Worm (Caenorhabditis elegans): ENCODE data around the gene Y59C2A.2.

The Y59C2A.2 gene

ce11 chrII:2223467-2223866 lies 19.5 kb upstream of the Y59C2A.2 start, which contains the start of gene cbs-2:
Gene cbs-2 (minus strand): TSS chrII:2223567.
- no peak for TF ChIP-seq sox-4 (tag; optimal IDR thresholded peaks at IDR 0.05)
- TF ChIP-seq nhr-12 (tag; optimal IDR thresholded peaks at IDR 0.05): no peak
- TF ChIP-seq ceh-63 (GFP tag; optimal IDR thresholded peaks at IDR 0.05): no peak
- no peak for TF ChIP-seq tlp-1 (tag; optimal IDR thresholded peaks at IDR 0.05)
- TF ChIP-seq alr-1 (tag; optimal IDR thresholded peaks at IDR 0.05; ENCODE audit: borderline replicate concordance): no peak
- TF ChIP-seq C04F5.9 (tag; optimal IDR thresholded peaks at IDR 0.05): no peak

DNA sequence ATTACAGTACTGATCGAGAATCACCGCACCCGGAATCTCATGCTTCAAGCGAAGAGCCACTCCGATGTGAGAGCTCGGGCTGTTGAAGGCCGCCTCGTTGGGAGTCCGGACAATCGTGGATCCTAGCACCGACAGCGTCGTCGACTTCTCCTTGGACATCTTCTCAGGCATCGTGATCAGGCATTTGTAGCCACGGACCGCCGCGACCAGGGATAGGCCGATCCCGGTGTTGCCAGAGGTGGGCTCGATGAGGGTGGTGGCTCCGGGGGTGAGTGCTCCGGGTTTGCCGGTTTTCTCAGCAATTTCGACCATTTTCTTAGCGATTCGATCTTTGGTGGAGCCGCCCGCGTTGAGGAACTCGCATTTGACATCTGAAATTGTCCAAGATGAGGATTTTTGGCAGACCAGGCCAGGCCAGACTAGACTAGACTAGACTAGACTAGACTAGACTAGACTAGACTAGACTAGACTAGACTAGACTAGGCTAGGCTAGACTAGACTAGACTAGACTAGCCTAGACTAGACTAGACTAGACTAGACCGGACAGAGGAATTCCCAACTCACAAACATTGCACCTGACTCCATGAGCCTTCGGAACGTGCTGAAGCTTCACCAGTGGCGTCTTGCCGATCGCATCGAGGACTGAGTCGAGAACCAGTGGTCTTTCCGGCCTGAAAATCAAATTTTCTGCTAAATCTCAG lies 17.4 kb upstream of the Y59C2A.2 start:
- TF ChIP-seq F16B12.6 (tag; optimal IDR thresholded peaks at IDR 0.05) (no peak), ceh-8 (GFP tag; optimal IDR thresholded peaks at IDR 0.05) (no peak), egl-27 (tag; optimal IDR thresholded peaks at IDR 0.05) (no peak), elt-3 (tag; optimal IDR thresholded peaks at IDR 0.05) (no peak), dpl-1 (GFP tag; optimal IDR thresholded peaks at IDR 0.05) (no peak), hpl-2 (GFP tag; optimal IDR thresholded peaks at IDR 0.05) (no peak), swsn-7 (tag; optimal IDR thresholded peaks at IDR 0.05) (no peak), sox-4 (tag; optimal IDR thresholded peaks at IDR 0.05) (no peak), hlh-4 (tag; optimal IDR thresholded peaks at IDR 0.05) (no peak), nhr-12 (tag; optimal IDR thresholded peaks at IDR 0.05) (no peak), lin-13 (GFP tag; optimal IDR thresholded peaks at IDR 0.05) (no peak), rnt-1 (tag; optimal IDR thresholded peaks at IDR 0.05) (no peak), nhr-77 (tag; optimal IDR thresholded peaks at IDR 0.05) (no peak), grh-1 (GFP tag; IDR thresholded peaks at IDR 0.05) (no peak), ceh-82 (tag; optimal IDR thresholded peaks at IDR 0.05) (no peak), zip-4 (GFP tag; optimal IDR thresholded peaks at IDR 0.05) (no peak), nhr-47 (tag; optimal IDR thresholded peaks at IDR 0.05) (no peak), fkh-8 (tag; optimal IDR thresholded peaks at IDR 0.05) (no peak)

DNA sequence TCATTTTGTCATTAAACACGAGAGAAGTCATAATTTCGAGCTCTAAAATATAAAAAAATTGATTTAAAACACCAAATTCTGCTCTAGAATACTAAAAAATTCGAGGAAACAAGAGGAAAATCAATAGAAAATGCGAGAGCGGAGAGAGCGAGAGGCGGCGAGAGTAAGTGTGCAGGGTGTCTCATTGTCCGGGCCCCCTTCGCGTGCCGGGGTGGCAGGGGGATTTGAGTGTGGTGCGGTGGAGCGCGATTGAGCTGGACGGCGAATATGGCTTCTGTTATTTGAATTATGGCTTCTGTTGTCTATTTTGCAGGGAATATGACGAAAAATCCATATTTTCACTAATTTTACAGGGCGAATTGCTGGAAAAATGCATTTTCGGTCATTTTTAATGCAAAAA lies 15.9 kb upstream of the Y59C2A.2 start, which contains the start of gene Y59C2A.3:
Gene Y59C2A.3 (minus strand): TSS at position 42 of the 400 bp plus-strand sequence.
- TF ChIP-seq blmp-1 (tag; optimal IDR thresholded peaks at IDR 0.05) (no peak), lir-3 (tag; optimal IDR thresholded peaks at IDR 0.05; ENCODE audit: poor library complexity) (no peak), dsc-1 (tag; optimal IDR thresholded peaks at IDR 0.05) (peak; percentile 27), lin-35 (GFP tag; optimal IDR thresholded peaks at IDR 0.05) (peak; percentile 26 to 38), sox-4 (tag; optimal IDR thresholded peaks at IDR 0.05) (no peak), F16B12.6 (tag; optimal IDR thresholded peaks at IDR 0.05) (peak; percentile 13), unc-62 (GFP tag; optimal IDR thresholded peaks at IDR 0.05) (no peak), pqm-1 (tag; optimal IDR thresholded peaks at IDR 0.05) (no peak), fkh-10 (GFP tag; optimal IDR thresholded peaks at IDR 0.05) (no peak), hpl-2 (GFP tag; optimal IDR thresholded peaks at IDR 0.05) (no peak), Y116A8C.19 (tag; optimal IDR thresholded peaks at IDR 0.05; ENCODE audit: borderline replicate concordance) (no peak), ceh-8 (GFP tag; optimal IDR thresholded peaks at IDR 0.05) (no peak), lin-15B (tag; optimal IDR thresholded peaks at IDR 0.05) (peak; percentile 25), xbp-1 (tag; optimal IDR thresholded peaks at IDR 0.05) (no peak), zip-4 (GFP tag; optimal IDR thresholded peaks at IDR 0.05) (no peak), pag-3 (tag; optimal IDR thresholded peaks at IDR 0.05; ENCODE audit: borderline replicate concordance, insufficient read depth) (no peak), unc-30 (tag; optimal IDR thresholded peaks at IDR 0.05) (no peak), ces-1 (GFP tag; optimal IDR thresholded peaks at IDR 0.05) (no peak), lin-39 (tag; optimal IDR thresholded peaks at IDR 0.05) (no peak), ztf-4 (tag; optimal IDR thresholded peaks at IDR 0.05) (no peak), tbx-2 (tag; optimal IDR thresholded peaks at IDR 0.05) (peak; percentile 38), nhr-28 (tag; optimal IDR thresholded peaks at IDR 0.05) (no peak), snpc-4 (tag; optimal IDR thresholded peaks at IDR 0.05) (peak; percentile 43), C04F5.9 (tag; optimal IDR thresholded peaks at IDR 0.05) (no peak), unc-130 (tag; optimal IDR thresholded peaks at IDR 0.05) (no peak), vab-15 (tag; optimal IDR thresholded peaks at IDR 0.05) (peak; percentile 8), mef-2 (tag; optimal IDR thresholded peaks at IDR 0.05) (no peak), fkh-4 (tag; optimal IDR thresholded peaks at IDR 0.05; ENCODE audit: borderline replicate concordance) (no peak), tlp-1 (tag; optimal IDR thresholded peaks at IDR 0.05) (no peak), ets-5 (GFP tag; IDR thresholded peaks at IDR 0.05) (no peak), sptf-1 (tag; optimal IDR thresholded peaks at IDR 0.05) (no peak), dpl-1 (GFP tag; optimal IDR thresholded peaks at IDR 0.05) (peak; percentile 16 to 60 (median 20)), C34B4.2 (tag; optimal IDR thresholded peaks at IDR 0.05) (no peak), alr-1 (tag; optimal IDR thresholded peaks at IDR 0.05; ENCODE audit: borderline replicate concordance) (no peak), nhr-12 (tag; optimal IDR thresholded peaks at IDR 0.05) (no peak)

All from whole organism, L1 larva.